Worm (Caenorhabditis elegans) whole organism, L4 larva: ENCODE results near the gene C44B9.3.

ENCODE experiments used
- D1046.2 ChIP-seq: fragments of 200-800 bp; sonication (Bioruptor generic); IDR thresholded peaks from 2 replicates; pipeline ENCODE4 v1.3.6; 2022; ENCODE audit warnings: missing genetic modification characterization, missing compliant biosample characterization
- F44E2.7 ChIP-seq: fragments of 200-800 bp; sonication (Bioruptor generic); IDR thresholded peaks from 2 replicates; pipeline ENCODE4 v2.1.2; 2022; ENCODE audit warnings: missing genetic modification characterization, missing compliant biosample characterization
- aha-1 ChIP-seq: fragments of 150-350 bp; peaks from one replicate; lab custom pipeline; 2014; ENCODE audit warnings: missing biosample characterization, missing genetic modification characterization
- ceh-28 ChIP-seq: fragments of 150-350 bp; optimal IDR thresholded peaks from 2 replicates; lab custom pipeline; 2014; ENCODE audit warnings: missing biosample characterization, missing genetic modification reagents, missing genetic modification characterization
- ceh-32 ChIP-seq: sonication (generic microtip); optimal IDR thresholded peaks from 2 replicates; lab custom pipeline; 2016; ENCODE audit warnings: mild to moderate bottlenecking, missing genetic modification characterization, missing compliant biosample characterization; ENCODE audit not compliant: poor library complexity
- ceh-44 ChIP-seq: fragments of 200-800 bp; sonication (Bioruptor generic); IDR thresholded peaks from 2 replicates; pipeline ENCODE4 v1.3.6; 2022; ENCODE audit warnings: missing genetic modification reagents, missing genetic modification characterization, missing compliant biosample characterization
- ceh-82 ChIP-seq: sonication (generic microtip); optimal IDR thresholded peaks from 2 replicates; lab custom pipeline; 2017; ENCODE audit warnings: missing biosample characterization, missing genetic modification characterization
- dmd-6 ChIP-seq: fragments of 200-800 bp; sonication (Bioruptor generic); IDR thresholded peaks from 2 replicates; pipeline ENCODE4 v1.3.6; 2022; ENCODE audit warnings: missing genetic modification reagents, missing genetic modification characterization, missing compliant biosample characterization
- dmd-8 ChIP-seq: fragments of 200-800 bp; sonication (Bioruptor generic); IDR thresholded peaks from 2 replicates; pipeline ENCODE4 v1.3.6; 2022; ENCODE audit warnings: missing genetic modification characterization, missing compliant biosample characterization
- dpl-1 ChIP-seq: fragments of 150-350 bp; optimal IDR thresholded peaks from 2 replicates; lab custom pipeline; 2014; ENCODE audit warnings: missing biosample characterization, missing genetic modification reagents, missing genetic modification characterization
- dve-1 ChIP-seq: sonication (generic microtip); optimal IDR thresholded peaks from 2 replicates; lab custom pipeline; 2017; ENCODE audit warnings: antibody characterized with exemption, mild to moderate bottlenecking, missing genetic modification characterization, missing compliant biosample characterization; ENCODE audit not compliant: insufficient read depth
- egl-27 ChIP-seq: sonication (generic microtip); optimal IDR thresholded peaks from 3 replicates; lab custom pipeline; 2017; ENCODE audit warnings: missing biosample characterization, missing genetic modification reagents, missing genetic modification characterization
- hlh-11 ChIP-seq: fragments of 200-800 bp; sonication (Bioruptor generic); optimal IDR thresholded peaks from 2 replicates; lab custom pipeline; 2018; ENCODE audit warnings: mild to moderate bottlenecking, missing genetic modification characterization, missing compliant biosample characterization
- hlh-30 ChIP-seq: sonication (generic microtip); optimal IDR thresholded peaks from 2 replicates; lab custom pipeline; 2017; ENCODE audit warnings: antibody characterized with exemption, mild to moderate bottlenecking, missing genetic modification characterization, missing compliant biosample characterization; ENCODE audit not compliant: insufficient read depth
- hmg-1.1 ChIP-seq: fragments of 200-800 bp; sonication (Bioruptor generic); IDR thresholded peaks from 2 replicates; pipeline ENCODE4 v1.3.6; 2022; ENCODE audit warnings: missing genetic modification reagents, missing genetic modification characterization, missing compliant biosample characterization
- lin-15B ChIP-seq: fragments of 150-350 bp; sonication (generic microtip); optimal IDR thresholded peaks from 3 replicates; lab custom pipeline; 2014; ENCODE audit warnings: missing biosample characterization, missing genetic modification characterization
- lin-29 ChIP-seq: fragments of 200-800 bp; sonication (Bioruptor generic); IDR thresholded peaks from 2 replicates; pipeline ENCODE4 v1.3.6; 2022; ENCODE audit warnings: missing genetic modification reagents, missing genetic modification characterization, missing compliant biosample characterization
- lin-38 ChIP-seq: fragments of 200-800 bp; sonication (Bioruptor generic); IDR thresholded peaks from 2 replicates; pipeline ENCODE4 v1.3.6; 2022; ENCODE audit warnings: missing genetic modification reagents, missing genetic modification characterization, missing compliant biosample characterization
- lsy-2 ChIP-seq, 2 experiments: fragments of 150-350 bp in 1 of 2; sonication (generic microtip) in 1 of 2; optimal IDR thresholded peaks; 2 replicates each; lab custom pipeline; 2014 to 2017; ENCODE audit warnings: missing biosample characterization in 2 of 2, missing genetic modification characterization in 2 of 2
- madf-5 ChIP-seq, 2 experiments: fragments of 200-800 bp; sonication (Bioruptor generic); IDR thresholded peaks; 2 replicates each; pipeline ENCODE4 v1.3.6; 2022; ENCODE audit warnings: missing compliant biosample characterization in 2 of 2, missing genetic modification characterization in 2 of 2
- mdl-1 ChIP-seq, 2 experiments: fragments of 150-350 bp in 1 of 2; sonication (generic microtip) in 1 of 2; optimal IDR thresholded peaks; 2 replicates each; lab custom pipeline; 2014 to 2017; ENCODE audit warnings: missing biosample characterization in 2 of 2, missing genetic modification characterization in 2 of 2
- mep-1 ChIP-seq: fragments of 150-350 bp; sonication (generic microtip); optimal IDR thresholded peaks from 3 replicates; lab custom pipeline; 2014; ENCODE audit warnings: missing biosample characterization, missing genetic modification characterization
- mes-2 ChIP-seq: sonication (generic microtip); optimal IDR thresholded peaks from 2 replicates; lab custom pipeline; 2016; ENCODE audit warnings: missing genotype, mild to moderate bottlenecking, missing genetic modification characterization, missing compliant biosample characterization; ENCODE audit not compliant: poor library complexity, severe bottlenecking
- nhr-10 ChIP-seq: fragments of 150-350 bp; optimal IDR thresholded peaks from 2 replicates; lab custom pipeline; 2014; ENCODE audit warnings: missing biosample characterization, missing genetic modification characterization
- nhr-11 ChIP-seq: fragments of 150-350 bp; optimal IDR thresholded peaks from 2 replicates; lab custom pipeline; 2014; ENCODE audit warnings: missing biosample characterization, missing genetic modification characterization
- nhr-41 ChIP-seq: fragments of 200-800 bp; sonication (Bioruptor generic); IDR thresholded peaks from 2 replicates; pipeline ENCODE4 v1.3.6; 2022; ENCODE audit warnings: missing genetic modification reagents, missing genetic modification characterization, missing compliant biosample characterization
- nhr-42 ChIP-seq: fragments of 200-800 bp; sonication (Bioruptor generic); IDR thresholded peaks from 2 replicates; pipeline ENCODE4 v1.3.6; 2022; ENCODE audit warnings: missing genetic modification characterization, missing compliant biosample characterization
- nhr-48 ChIP-seq: sonication (generic microtip); optimal IDR thresholded peaks from 2 replicates; lab custom pipeline; 2016; ENCODE audit warnings: mild to moderate bottlenecking, missing genetic modification characterization, missing compliant biosample characterization
- nhr-6 ChIP-seq: fragments of 150-350 bp; optimal IDR thresholded peaks from 2 replicates; lab custom pipeline; 2014; ENCODE audit warnings: missing biosample characterization, missing genetic modification characterization
- pha-4 ChIP-seq, 2 experiments: fragments of 150-350 bp in 1 of 2; fragments of 200-800 bp in 1 of 2; sonication (Bioruptor generic) in 1 of 2; IDR thresholded peaks in 1 of 2; optimal IDR thresholded peaks in 1 of 2; 2 replicates each; pipeline versions ENCODE4 v1.3.6 to Lab custom; 2014 to 2022; ENCODE audit warnings: missing genetic modification characterization in 2 of 2, missing genetic modification reagents in 2 of 2, missing biosample characterization in 1 of 2, missing compliant biosample characterization in 1 of 2
- php-3 ChIP-seq: fragments of 200-800 bp; sonication (Bioruptor generic); IDR thresholded peaks from 2 replicates; pipeline ENCODE4 v1.3.6; 2022; ENCODE audit warnings: missing genetic modification reagents, missing genetic modification characterization, missing compliant biosample characterization
- pqm-1 ChIP-seq: sonication (generic microtip); optimal IDR thresholded peaks from 2 replicates; lab custom pipeline; 2017; ENCODE audit warnings: missing biosample characterization, missing genetic modification characterization
- sdz-12 ChIP-seq: fragments of 200-800 bp; sonication (Bioruptor generic); optimal IDR thresholded peaks from 2 replicates; lab custom pipeline; 2018; ENCODE audit warnings: mild to moderate bottlenecking, missing genetic modification characterization, missing compliant biosample characterization
- set-16 ChIP-seq: fragments of 200-800 bp; sonication (Bioruptor generic); IDR thresholded peaks from 2 replicates; pipeline ENCODE4 v1.3.6; 2022; ENCODE audit warnings: missing genetic modification reagents, missing genetic modification characterization, missing compliant biosample characterization
- skn-1 ChIP-seq: fragments of 150-350 bp; optimal IDR thresholded peaks from 2 replicates; lab custom pipeline; 2014; ENCODE audit warnings: missing biosample characterization, missing genetic modification characterization
- snpc-4 ChIP-seq: fragments of 150-350 bp; optimal IDR thresholded peaks from 2 replicates; lab custom pipeline; 2014; ENCODE audit warnings: missing biosample characterization, missing genetic modification characterization
- zag-1 ChIP-seq: fragments of 150-350 bp; optimal IDR thresholded peaks from 2 replicates; lab custom pipeline; 2014; ENCODE audit warnings: missing biosample characterization, missing genetic modification characterization
- zfp-2 ChIP-seq: sonication (generic microtip); optimal IDR thresholded peaks from 2 replicates; lab custom pipeline; 2016; ENCODE audit warnings: mild to moderate bottlenecking, missing genetic modification characterization, missing compliant biosample characterization
- zip-11 ChIP-seq: fragments of 200-800 bp; sonication (Bioruptor generic); IDR thresholded peaks from 2 replicates; pipeline ENCODE4 v1.3.6; 2022; ENCODE audit warnings: missing genetic modification characterization, missing compliant biosample characterization
- zip-2 ChIP-seq: fragments of 150-350 bp; optimal IDR thresholded peaks from 2 replicates; lab custom pipeline; 2014; ENCODE audit warnings: missing biosample characterization, missing genetic modification characterization
- ztf-11 ChIP-seq: fragments of 150-350 bp; optimal IDR thresholded peaks from 2 replicates; lab custom pipeline; 2014; ENCODE audit warnings: missing biosample characterization, missing genetic modification characterization

The C44B9.3 gene

DNA sequence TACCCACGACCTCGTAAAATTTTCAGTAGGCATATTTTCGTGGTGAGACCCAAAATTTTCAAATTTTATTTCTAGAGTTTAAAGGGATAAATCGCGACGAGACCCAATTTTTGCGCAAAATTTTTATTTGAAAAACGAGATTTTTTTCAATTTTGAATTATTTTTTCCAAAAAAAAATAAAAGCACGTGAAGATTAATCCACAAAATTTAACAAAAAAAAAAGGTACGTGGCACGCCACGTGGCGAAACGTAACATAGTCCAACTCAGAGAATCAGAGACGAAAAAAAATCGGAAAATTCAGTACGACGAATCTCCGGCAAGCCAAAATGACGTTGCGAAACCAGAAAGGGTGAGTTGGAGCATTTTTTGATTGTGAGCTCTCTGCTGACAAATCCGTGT, 4.9 kb downstream of the C44B9.3 start, which contains the start of gene C44B9.2:
Gene C44B9.2 (plus strand): TSS at position 301 of the 400 bp plus-strand sequence.
- peak; percentile 65 for TF ChIP-seq aha-1 (tag; lab: Kevin White, UChicago)
- TF ChIP-seq mes-2 (tag; lab: Kevin White, UChicago), result no peak
- TF ChIP-seq, all 104 proteins: peak for 1

ce11 chrIII:10870814-10871213, 9.2 kb downstream of the C44B9.3 start:
- no peak for TF ChIP-seq zag-1 (tag; lab: Kevin White, UChicago)
- TF ChIP-seq mdl-1 (tag; optimal IDR thresholded peaks at IDR 0.05; lab: Kevin White, UChicago), result no peak
- no peak for TF ChIP-seq ceh-44 (GFP tag; lab: Robert Waterston, UW)
- TF ChIP-seq ceh-82, result no peak
- peak; percentile 62 for TF ChIP-seq set-16
- TF ChIP-seq aha-1 (tag; lab: Kevin White, UChicago), result peak; percentile 42
- TF ChIP-seq snpc-4 (tag; lab: Kevin White, UChicago), result no peak

DNA sequence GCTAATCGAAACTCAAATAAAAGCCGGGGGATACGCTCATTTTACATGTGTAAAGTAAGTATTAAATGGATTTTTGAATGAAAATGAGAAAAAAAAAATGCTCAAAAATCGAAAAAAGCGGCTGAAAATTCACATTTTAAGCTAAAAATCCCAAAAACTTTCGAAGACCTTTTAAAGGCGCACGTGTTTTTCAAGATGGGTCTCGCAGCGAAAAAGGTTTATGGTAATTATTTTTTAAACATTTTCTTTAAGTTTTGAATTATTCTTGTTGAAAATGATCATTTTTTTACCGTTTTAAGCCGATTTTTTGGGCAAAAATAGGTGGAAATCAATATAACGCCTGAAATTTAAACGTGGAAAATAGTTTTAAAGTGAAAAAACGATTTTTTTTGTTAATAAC, 9.8 kb downstream of the C44B9.3 start:
- TF ChIP-seq snpc-4 (tag; lab: Kevin White, UChicago) (no peak), zip-11 (GFP tag; lab: Robert Waterston, UW) (no peak), zfp-2 (tag; lab: Kevin White, UChicago) (no peak), zip-2 (tag; lab: Kevin White, UChicago) (no peak)

DNA sequence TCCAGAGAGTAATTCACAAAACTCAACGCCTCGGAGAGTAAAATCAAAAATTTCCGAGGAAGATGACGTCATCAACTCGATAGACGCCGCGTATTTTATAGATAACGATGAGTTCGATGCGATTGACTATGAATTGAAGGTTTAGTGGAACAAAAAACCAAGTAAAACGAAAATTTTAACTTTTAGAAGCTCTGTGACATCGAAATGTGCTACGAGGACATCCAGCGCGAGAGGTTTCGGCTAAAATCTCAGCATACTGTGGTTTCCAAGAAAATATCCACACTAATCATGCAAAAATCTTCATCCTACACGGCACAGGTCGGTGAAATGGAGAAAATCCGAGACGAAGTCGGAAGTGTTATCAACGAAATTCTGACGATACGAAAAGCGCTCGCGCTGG, 10.4 kb downstream of the C44B9.3 start:
- no peak for TF ChIP-seq dmd-6 (GFP tag; lab: Robert Waterston, UW)
- peak; percentile 52 for TF ChIP-seq aha-1 (tag; lab: Kevin White, UChicago)
- no peak for TF ChIP-seq egl-27
- no peak for TF ChIP-seq ztf-11 (tag; lab: Kevin White, UChicago)
- TF ChIP-seq hmg-1.1 (GFP tag; lab: Robert Waterston, UW), result no peak
- no peak for TF ChIP-seq D1046.2
- no peak for TF ChIP-seq lin-38 (GFP tag; lab: Robert Waterston, UW)

DNA sequence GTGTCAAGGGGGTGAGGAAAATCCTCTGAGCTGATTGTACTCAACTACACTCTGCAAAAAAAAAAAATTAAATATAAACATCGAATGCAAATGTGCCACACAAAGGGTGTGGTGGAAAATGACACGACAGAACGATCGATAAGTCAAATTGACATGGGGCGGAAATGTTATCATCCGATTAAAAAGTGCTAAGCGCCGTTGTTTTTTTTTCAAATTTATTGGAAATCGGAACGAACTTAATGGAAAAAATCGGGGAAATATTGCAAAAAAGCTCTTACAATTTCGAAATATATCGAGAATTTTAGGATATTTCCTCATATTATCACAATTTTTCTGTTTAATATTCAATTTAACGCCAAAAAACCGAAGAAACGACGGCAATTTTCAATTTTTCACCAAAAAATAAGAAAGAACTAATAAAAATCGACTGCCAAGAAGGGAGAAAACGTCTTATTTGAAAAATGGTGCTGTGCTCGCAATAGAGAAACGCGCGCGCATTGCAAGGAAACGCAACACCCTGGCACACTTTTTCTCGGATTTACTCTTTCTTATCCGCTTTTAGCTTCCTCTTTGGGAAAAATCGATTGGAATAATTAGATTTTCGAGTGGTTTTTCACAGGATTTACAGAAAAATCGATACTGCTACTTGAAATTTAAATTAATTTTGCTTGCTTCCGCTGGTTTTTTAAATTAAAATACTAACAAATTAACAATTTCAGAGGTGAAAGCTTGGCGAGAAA, 11.2 kb downstream of the C44B9.3 start, which contains the start of the genes cey-4 and vps-50:
Gene cey-4 (minus strand): TSS at position 51 of the 740 bp plus-strand sequence.
Gene vps-50 (plus strand): TSS at position 541 of the 740 bp plus-strand sequence.
- no peak for TF ChIP-seq madf-5 (GFP tag; IDR thresholded peaks at IDR 0.05; lab: Robert Waterston, UW)
- peak; percentile 25 for TF ChIP-seq aha-1 (tag; lab: Kevin White, UChicago)
- TF ChIP-seq ceh-44 (GFP tag; lab: Robert Waterston, UW), result no peak
- no peak for TF ChIP-seq zip-11 (GFP tag; lab: Robert Waterston, UW)
- TF ChIP-seq pha-4 (GFP tag; IDR thresholded peaks at IDR 0.05; lab: Robert Waterston, UW), result no peak
- TF ChIP-seq pha-4 (tag; optimal IDR thresholded peaks at IDR 0.05; lab: Kevin White, UChicago), result no peak
- no peak for TF ChIP-seq lin-15B (tag; lab: Kevin White, UChicago)
- TF ChIP-seq php-3 (GFP tag; lab: Robert Waterston, UW), result no peak
- no peak for TF ChIP-seq skn-1
- TF ChIP-seq nhr-10 (tag; lab: Kevin White, UChicago), result no peak
- no peak for TF ChIP-seq pqm-1 (tag; lab: Kevin White, UChicago)
- TF ChIP-seq hlh-30, result peak; percentile 12
- peak in 1 of 2 experiments; percentile 45 for TF ChIP-seq lsy-2 (tag; optimal IDR thresholded peaks at IDR 0.05; lab: Kevin White, UChicago)
- TF ChIP-seq sdz-12 (GFP tag; lab: Kevin White, UChicago), result no peak
- TF ChIP-seq dmd-6 (GFP tag; lab: Robert Waterston, UW), result peak; percentile 28; the same call in 1 of the 2 replicates
- TF ChIP-seq lin-29 (GFP tag; lab: Robert Waterston, UW), result no peak
- TF ChIP-seq nhr-6 (tag; lab: Kevin White, UChicago), result no peak
- TF ChIP-seq lin-38 (GFP tag; lab: Robert Waterston, UW), result peak; percentile 35
- TF ChIP-seq nhr-48 (tag; lab: Kevin White, UChicago), result no peak
- no peak for TF ChIP-seq hlh-11 (tag; lab: Kevin White, UChicago)
- TF ChIP-seq nhr-41, result no peak
- TF ChIP-seq dve-1 (tag; lab: Kevin White, UChicago), result peak; percentile 17
- TF ChIP-seq mes-2 (tag; lab: Kevin White, UChicago), result peak; percentile 64
- peak; percentile 31 for TF ChIP-seq mep-1
- no peak for TF ChIP-seq nhr-42 (GFP tag; lab: Robert Waterston, UW)
- no peak for TF ChIP-seq dmd-8
- TF ChIP-seq F44E2.7 (GFP tag; lab: Robert Waterston, UW), result no peak
- peak; percentile 53 for TF ChIP-seq dpl-1
- TF ChIP-seq mdl-1 (tag; optimal IDR thresholded peaks at IDR 0.05; lab: Kevin White, UChicago), result no peak
- peak; percentile 50 for TF ChIP-seq ceh-28 (tag; lab: Kevin White, UChicago)
- peak; percentile 5 for TF ChIP-seq nhr-11 (tag; lab: Kevin White, UChicago)
- no peak for TF ChIP-seq ceh-32
